Worm (Caenorhabditis elegans): Measurements from ENCODE around the gene lgc-38.

The lgc-38 gene

ce11 chrIII:6973682-6974081 is 35.3 kb upstream of the lgc-38 start, which contains the start of gene F31E3.2:
F31E3.2 (plus strand) TSS chrIII:6973982.
- TF ChIP-seq unc-120 (tag; optimal IDR thresholded peaks at IDR 0.05; ENCODE audit: poor library complexity, severe bottlenecking), result no peak
- TF ChIP-seq ces-1 (GFP tag; optimal IDR thresholded peaks at IDR 0.05), result no peak

ce11 chrIII:6974952-6975351 is 34.0 kb upstream of the lgc-38 start:
- TF ChIP-seq elt-3 (tag; optimal IDR thresholded peaks at IDR 0.05) (no peak), zip-8 (tag; optimal IDR thresholded peaks at IDR 0.05) (peak; percentile 91)

- TF ChIP-seq lin-32 (GFP tag; optimal IDR thresholded peaks at IDR 0.05) (peak; percentile 81), nhr-12 (tag; optimal IDR thresholded peaks at IDR 0.05) (no peak), sem-2 (GFP tag; optimal IDR thresholded peaks at IDR 0.05) (no peak), snpc-4 (tag; optimal IDR thresholded peaks at IDR 0.05) (no peak), flh-1 (GFP tag; optimal IDR thresholded peaks at IDR 0.05) (no peak), ham-2 (GFP tag; optimal IDR thresholded peaks at IDR 0.05) (peak; percentile 74), unc-62 (GFP tag; optimal IDR thresholded peaks at IDR 0.05) (peak; percentile 100), elt-3 (tag; optimal IDR thresholded peaks at IDR 0.05) (no peak), mep-1 (tag; optimal IDR thresholded peaks at IDR 0.05) (peak; percentile 67), bed-3 (GFP tag; optimal IDR thresholded peaks at IDR 0.05) (no peak), ztf-11 (tag; optimal IDR thresholded peaks at IDR 0.05) (peak; percentile 30), nhr-76 (tag; optimal IDR thresholded peaks at IDR 0.05) (no peak), ceh-43 (GFP tag; optimal IDR thresholded peaks at IDR 0.05) (no peak), cnd-1 (tag; optimal IDR thresholded peaks at IDR 0.05) (peak; percentile 95), unc-120 (tag; optimal IDR thresholded peaks at IDR 0.05; ENCODE audit: poor library complexity, severe bottlenecking) (peak; percentile 76), hlh-1 (tag; optimal IDR thresholded peaks at IDR 0.05) (peak; percentile 93), mls-2 (tag; optimal IDR thresholded peaks at IDR 0.05) (peak; percentile 55), sptf-1 (tag; optimal IDR thresholded peaks at IDR 0.05) (peak; percentile 53), ceh-39 (tag; optimal IDR thresholded peaks at IDR 0.05) (peak; percentile 66), M03D4.4 (tag; optimal IDR thresholded peaks at IDR 0.05) (peak; percentile 53), mab-5 (tag; optimal IDR thresholded peaks at IDR 0.05) (no peak), drap-1 (GFP tag; optimal IDR thresholded peaks at IDR 0.05) (peak; percentile 13), ces-1 (GFP tag; optimal IDR thresholded peaks at IDR 0.05) (no peak), zip-8 (tag; optimal IDR thresholded peaks at IDR 0.05) (no peak), nhr-237 (tag; optimal IDR thresholded peaks at IDR 0.05) (no peak), nhr-2 (tag; optimal IDR thresholded peaks at IDR 0.05) (peak; percentile 88), blmp-1 (tag; optimal IDR thresholded peaks at IDR 0.05) (no peak), ceh-83 (GFP tag; optimal IDR thresholded peaks at IDR 0.05) (no peak), lsy-2 (tag; optimal IDR thresholded peaks at IDR 0.05) (peak; percentile 55), tbx-8 (GFP tag; optimal IDR thresholded peaks at IDR 0.05) (peak; percentile 3), unc-39 (tag; optimal IDR thresholded peaks at IDR 0.05) (peak; percentile 2), elt-1 (tag; optimal IDR thresholded peaks at IDR 0.05; ENCODE audit: borderline replicate concordance, insufficient read depth) (peak; percentile 22), lin-13 (tag; optimal IDR thresholded peaks at IDR 0.05) (peak; percentile 58), pha-4 (tag; optimal IDR thresholded peaks at IDR 0.05) (no peak), nhr-28 (tag; optimal IDR thresholded peaks at IDR 0.05) (no peak)
Observed at ce11 chrIII:6978875-6979274, 30.1 kb upstream of the lgc-38 start.

ce11 chrIII:6979584-6979983 is 29.4 kb upstream of the lgc-38 start, which contains the start of gene ceh-20:
ceh-20 (plus strand) TSS chrIII:6979884.
- TF ChIP-seq nhr-76 (tag; optimal IDR thresholded peaks at IDR 0.05) (no peak), ceh-83 (GFP tag; optimal IDR thresholded peaks at IDR 0.05) (no peak), tbx-8 (GFP tag; optimal IDR thresholded peaks at IDR 0.05) (no peak)
